Fruit fly (Drosophila melanogaster): ENCODE data around the gene Npc2h.

DNA sequence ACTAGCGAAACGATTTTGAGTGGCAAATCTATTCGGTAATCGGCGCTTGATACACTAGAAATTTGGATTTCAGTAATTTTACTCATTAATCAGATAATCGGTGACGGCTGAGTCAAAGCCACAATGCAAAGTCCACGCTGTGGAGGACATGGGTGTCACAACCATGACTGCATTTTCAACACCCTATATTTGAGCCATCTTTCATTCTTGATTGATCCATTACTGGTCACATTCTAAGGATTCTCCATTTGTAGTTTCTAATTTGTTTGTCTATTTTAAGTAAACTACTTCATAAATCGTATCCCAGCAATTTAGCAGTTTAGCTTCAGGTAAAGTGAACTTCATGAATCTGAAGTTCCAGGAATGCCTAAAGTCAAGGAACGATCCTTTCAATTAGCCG lies 49.1 kb downstream of the Npc2h start, which contains the start of gene Pka-C2:
- no peak for TF ChIP-seq z (GFP tag; IDR thresholded peaks at IDR 0.05)
- TF ChIP-seq luna (GFP tag; optimal IDR thresholded peaks at IDR 0.05): no peak
- TF ChIP-seq CG31224 (GFP tag; IDR thresholded peaks at IDR 0.05): no peak
- no peak for TF ChIP-seq CG18619 (GFP tag; optimal IDR thresholded peaks at IDR 0.05)
- TF ChIP-seq tx (GFP tag; optimal IDR thresholded peaks at IDR 0.05): no peak
- TF ChIP-seq CG30431 (GFP tag; optimal IDR thresholded peaks at IDR 0.05): no peak
- TF ChIP-seq CrebB (tag; optimal IDR thresholded peaks at IDR 0.05): no peak
- TF ChIP-seq Hr3 (GFP tag; optimal IDR thresholded peaks at IDR 0.05): no peak
- no peak for TF ChIP-seq CG14965 (GFP tag; optimal IDR thresholded peaks at IDR 0.05; ENCODE audit: borderline replicate concordance)
- no peak for TF ChIP-seq al (GFP tag; IDR thresholded peaks at IDR 0.05)
- TF ChIP-seq Blimp-1 (GFP tag; optimal IDR thresholded peaks at IDR 0.05): no peak
- no peak for TF ChIP-seq CG6854 (GFP tag; optimal IDR thresholded peaks at IDR 0.05)
- TF ChIP-seq Dip3 (GFP tag; optimal IDR thresholded peaks at IDR 0.05): no peak

All from whole organism, embryonic.